Worm (Caenorhabditis elegans) whole organism, young adult: ENCODE results near the gene ndg-4.

Experiments
- B0035.1 ChIP-seq: sonication (generic microtip); optimal IDR thresholded peaks from 2 replicates; lab custom pipeline; 2016; ENCODE audit warnings: missing genetic modification characterization, mild to moderate bottlenecking, missing compliant biosample characterization, missing genotype, missing genetic modification reagents
- B0336.3 ChIP-seq: fragments of 200-800 bp; sonication (Bioruptor generic); IDR thresholded peaks from 2 replicates; pipeline ENCODE4 v1.3.6; 2022; ENCODE audit warnings: missing genetic modification characterization, missing compliant biosample characterization
- C06A6.2 ChIP-seq: fragments of 200-800 bp; sonication (Bioruptor generic); conservative IDR thresholded peaks from 2 replicates; pipeline ENCODE4 v1.3.6; 2022; ENCODE audit warnings: missing genetic modification characterization, missing compliant biosample characterization
- F10E7.11 ChIP-seq: sonication (generic microtip); optimal IDR thresholded peaks from 2 replicates; lab custom pipeline; 2017; ENCODE audit warnings: mild to moderate bottlenecking, missing genetic modification characterization, moderate library complexity, missing compliant biosample characterization
- F37B4.10 ChIP-seq: fragments of 200-800 bp; sonication (Bioruptor generic); IDR thresholded peaks from 2 replicates; pipeline ENCODE4 v1.3.6; 2022; ENCODE audit warnings: missing genetic modification characterization, missing compliant biosample characterization
- T07F8.4 ChIP-seq: sonication (generic microtip); optimal IDR thresholded peaks from 2 replicates; lab custom pipeline; 2016; ENCODE audit warnings: mild to moderate bottlenecking, missing genetic modification characterization, moderate library complexity, missing compliant biosample characterization
- T26A5.8 ChIP-seq: sonication (generic microtip); optimal IDR thresholded peaks from 2 replicates; lab custom pipeline; 2016; ENCODE audit warnings: missing genetic modification characterization, missing compliant biosample characterization
- Y67H2A.10 ChIP-seq: fragments of 200-800 bp; sonication (Bioruptor generic); conservative IDR thresholded peaks from 2 replicates; pipeline ENCODE4 v1.3.6; 2022; ENCODE audit warnings: missing genetic modification reagents, missing genetic modification characterization, missing compliant biosample characterization
- Y79H2A.3 ChIP-seq: fragments of 200-800 bp; sonication (Bioruptor generic); conservative IDR thresholded peaks from 2 replicates; pipeline ENCODE4 v1.3.6; 2022; ENCODE audit warnings: missing genetic modification reagents, missing genetic modification characterization, missing compliant biosample characterization
- Y95B8A.8 ChIP-seq: fragments of 200-800 bp; sonication (Bioruptor generic); IDR thresholded peaks from 2 replicates; pipeline ENCODE4 v1.3.6; 2022; ENCODE audit warnings: missing genetic modification reagents, missing genetic modification characterization, missing compliant biosample characterization
- attf-3 ChIP-seq: fragments of 200-800 bp; sonication (Bioruptor generic); conservative IDR thresholded peaks from 2 replicates; pipeline ENCODE4 v1.3.6; 2022; ENCODE audit warnings: missing genetic modification reagents, missing genetic modification characterization, missing compliant biosample characterization
- ccch-3 ChIP-seq: fragments of 200-800 bp; sonication (Bioruptor generic); optimal IDR thresholded peaks from 2 replicates; lab custom pipeline; 2018; ENCODE audit warnings: mild to moderate bottlenecking, missing genetic modification characterization, missing compliant biosample characterization
- cebp-1 ChIP-seq, 2 experiments: fragments of 200-800 bp in 1 of 2; sonication (Bioruptor generic) in 1 of 2; sonication (generic microtip) in 1 of 2; IDR thresholded peaks in 1 of 2; optimal IDR thresholded peaks in 1 of 2; 2 replicates each; pipeline versions ENCODE4 v1.3.6 to Lab custom; 2017 to 2022; ENCODE audit warnings: missing compliant biosample characterization in 2 of 2, missing genetic modification characterization in 2 of 2, mild to moderate bottlenecking in 1 of 2, missing genetic modification reagents in 1 of 2, moderate library complexity in 1 of 2
- ceh-100 ChIP-seq: fragments of 200-800 bp; sonication (Bioruptor generic); IDR thresholded peaks from 2 replicates; pipeline ENCODE4 v1.3.6; 2022; ENCODE audit warnings: missing genetic modification reagents, missing genetic modification characterization, missing compliant biosample characterization
- ceh-27 ChIP-seq: fragments of 200-800 bp; sonication (Bioruptor generic); optimal IDR thresholded peaks from 2 replicates; lab custom pipeline; 2018; ENCODE audit warnings: mild to moderate bottlenecking, missing genetic modification characterization, moderate library complexity, missing compliant biosample characterization
- ceh-58 ChIP-seq: fragments of 200-800 bp; sonication (Bioruptor generic); IDR thresholded peaks from 2 replicates; pipeline ENCODE4 v1.3.6; 2022; ENCODE audit warnings: missing genetic modification characterization, missing compliant biosample characterization
- ceh-91 ChIP-seq: fragments of 200-800 bp; sonication (Bioruptor generic); IDR thresholded peaks from 2 replicates; pipeline ENCODE4 v1.3.6; 2022; ENCODE audit warnings: missing genetic modification reagents, missing genetic modification characterization, missing compliant biosample characterization
- dox-1 ChIP-seq: fragments of 200-800 bp; sonication (Bioruptor generic); IDR thresholded peaks from 2 replicates; pipeline ENCODE4 v1.3.6; 2022; ENCODE audit warnings: missing genetic modification reagents, missing genetic modification characterization, missing compliant biosample characterization
- egrh-3 ChIP-seq: fragments of 200-800 bp; sonication (Bioruptor generic); IDR thresholded peaks from 2 replicates; pipeline ENCODE4 v1.3.6; 2022; ENCODE audit warnings: missing genetic modification reagents, missing genetic modification characterization, missing compliant biosample characterization
- ekl-4 ChIP-seq: fragments of 200-800 bp; sonication (Bioruptor generic); IDR thresholded peaks from 2 replicates; pipeline ENCODE4 v1.3.6; 2022; ENCODE audit warnings: missing genetic modification reagents, missing genetic modification characterization, missing compliant biosample characterization
- ets-4 ChIP-seq: fragments of 200-800 bp; sonication (Bioruptor generic); optimal IDR thresholded peaks from 2 replicates; lab custom pipeline; 2018; ENCODE audit warnings: mild to moderate bottlenecking, missing genetic modification characterization, missing compliant biosample characterization
- gei-17 ChIP-seq: fragments of 200-800 bp; sonication (Bioruptor generic); optimal IDR thresholded peaks from 2 replicates; lab custom pipeline; 2018; ENCODE audit warnings: mild to moderate bottlenecking, missing genetic modification characterization, missing compliant biosample characterization
- hmg-1.2 ChIP-seq: fragments of 200-800 bp; sonication (Bioruptor generic); IDR thresholded peaks from 2 replicates; pipeline ENCODE4 v1.3.6; 2022; ENCODE audit warnings: missing genetic modification reagents, missing genetic modification characterization, missing compliant biosample characterization
- hrde-1 ChIP-seq: sonication (generic microtip); optimal IDR thresholded peaks from 2 replicates; lab custom pipeline; 2016; ENCODE audit warnings: missing genetic modification characterization, mild to moderate bottlenecking, missing compliant biosample characterization, moderate library complexity, missing genotype, missing genetic modification reagents, borderline replicate concordance
- hsf-1 ChIP-seq: fragments of 200-800 bp; sonication (Bioruptor generic); IDR thresholded peaks from 2 replicates; pipeline ENCODE4 v1.3.6; 2022; ENCODE audit warnings: missing genetic modification reagents, missing genetic modification characterization, missing compliant biosample characterization
- let-526 ChIP-seq: fragments of 200-800 bp; sonication (Bioruptor generic); IDR thresholded peaks from 2 replicates; pipeline ENCODE4 v1.3.6; 2022; ENCODE audit warnings: missing genetic modification reagents, missing genetic modification characterization, missing compliant biosample characterization
- lin-54 ChIP-seq: fragments of 200-800 bp; sonication (Bioruptor generic); optimal IDR thresholded peaks from 2 replicates; lab custom pipeline; 2018; ENCODE audit warnings: mild to moderate bottlenecking, missing genetic modification characterization, missing compliant biosample characterization
- lsl-1 ChIP-seq: fragments of 200-800 bp; sonication (Bioruptor generic); optimal IDR thresholded peaks from 2 replicates; lab custom pipeline; 2018; ENCODE audit warnings: mild to moderate bottlenecking, missing genetic modification characterization, moderate library complexity, missing compliant biosample characterization
- mcd-1 ChIP-seq: fragments of 200-800 bp; sonication (Bioruptor generic); IDR thresholded peaks from 2 replicates; pipeline ENCODE4 v1.3.6; 2022; ENCODE audit warnings: missing genetic modification reagents, missing genetic modification characterization, missing compliant biosample characterization
- mel-28 ChIP-seq: sonication (generic microtip); optimal IDR thresholded peaks from 2 replicates; lab custom pipeline; 2016; ENCODE audit warnings: borderline replicate concordance, mild to moderate bottlenecking, missing genetic modification characterization, missing compliant biosample characterization
- mes-4 ChIP-seq: sonication (generic microtip); optimal IDR thresholded peaks from 2 replicates; lab custom pipeline; 2016; ENCODE audit warnings: missing genotype, missing genetic modification characterization, missing compliant biosample characterization
- nfya-2 ChIP-seq: fragments of 200-800 bp; sonication (Bioruptor generic); IDR thresholded peaks from 2 replicates; pipeline ENCODE4 v1.3.6; 2022; ENCODE audit warnings: missing genetic modification reagents, missing genetic modification characterization, missing compliant biosample characterization
- nhr-27 ChIP-seq: fragments of 200-800 bp; sonication (Bioruptor generic); optimal IDR thresholded peaks from 2 replicates; lab custom pipeline; 2018; ENCODE audit warnings: mild to moderate bottlenecking, missing genetic modification characterization, moderate library complexity, missing compliant biosample characterization
- nhr-90 ChIP-seq: sonication (generic microtip); optimal IDR thresholded peaks from 2 replicates; lab custom pipeline; 2016; ENCODE audit warnings: missing genotype, mild to moderate bottlenecking, missing genetic modification characterization, missing compliant biosample characterization
- rcor-1 ChIP-seq: fragments of 200-800 bp; sonication (Bioruptor generic); IDR thresholded peaks from 2 replicates; pipeline ENCODE4 v1.3.6; 2022; ENCODE audit warnings: missing genetic modification reagents, missing genetic modification characterization, missing compliant biosample characterization
- rec-8 ChIP-seq, 2 experiments: sonication (generic microtip); optimal IDR thresholded peaks; 2 replicates each; lab custom pipeline; 2016; ENCODE audit warnings: mild to moderate bottlenecking in 2 of 2, missing genetic modification characterization in 2 of 2, missing genetic modification reagents in 2 of 2, missing genotype in 2 of 2, missing biosample characterization in 1 of 2, missing compliant biosample characterization in 1 of 2, moderate library complexity in 1 of 2
- sdz-38 ChIP-seq: sonication (generic microtip); optimal IDR thresholded peaks from 2 replicates; lab custom pipeline; 2016; ENCODE audit warnings: missing genotype, missing genetic modification characterization, missing compliant biosample characterization
- snpc-1.1 ChIP-seq: sonication (generic microtip); optimal IDR thresholded peaks from 2 replicates; lab custom pipeline; 2017; ENCODE audit warnings: missing genetic modification characterization, mild to moderate bottlenecking, missing compliant biosample characterization, antibody characterized with exemption, moderate library complexity, missing genotype, missing genetic modification reagents; ENCODE audit not compliant: insufficient read depth
- snpc-1.3 ChIP-seq: sonication (generic microtip); optimal IDR thresholded peaks from 2 replicates; lab custom pipeline; 2017; ENCODE audit warnings: missing genetic modification characterization, mild to moderate bottlenecking, missing compliant biosample characterization, antibody characterized with exemption, moderate library complexity, missing genotype, missing genetic modification reagents; ENCODE audit not compliant: insufficient read depth
- snpc-3.4 ChIP-seq: sonication (generic microtip); optimal IDR thresholded peaks from 2 replicates; lab custom pipeline; 2017; ENCODE audit warnings: missing genetic modification characterization, mild to moderate bottlenecking, missing compliant biosample characterization, antibody characterized with exemption, moderate library complexity, missing genotype, missing genetic modification reagents
- snpc-4 ChIP-seq, 5 experiments: fragments of 150-350 bp in 1 of 5; sonication (generic microtip) in 4 of 5; optimal IDR thresholded peaks; 2 replicates each; lab custom pipeline; 2014 to 2018; ENCODE audit warnings: missing genetic modification characterization in 5 of 5, missing biosample characterization in 3 of 5, antibody characterized with exemption in 2 of 5, mild to moderate bottlenecking in 2 of 5, missing compliant biosample characterization in 2 of 5, missing genotype in 2 of 5, moderate library complexity in 2 of 5, missing genetic modification reagents in 1 of 5
- somi-1 ChIP-seq: fragments of 200-800 bp; sonication (Bioruptor generic); optimal IDR thresholded peaks from 2 replicates; lab custom pipeline; 2018; ENCODE audit warnings: mild to moderate bottlenecking, missing genetic modification characterization, missing compliant biosample characterization
- tlf-1 ChIP-seq: fragments of 200-800 bp; sonication (Bioruptor generic); optimal IDR thresholded peaks from 2 replicates; lab custom pipeline; 2018; ENCODE audit warnings: mild to moderate bottlenecking, missing genetic modification characterization, missing compliant biosample characterization
- zfh-2 ChIP-seq: fragments of 200-800 bp; sonication (Bioruptor generic); conservative IDR thresholded peaks from 2 replicates; pipeline ENCODE4 v1.3.6; 2022; ENCODE audit warnings: missing genetic modification reagents, missing genetic modification characterization, missing compliant biosample characterization
- zim-3 ChIP-seq: sonication (generic microtip); optimal IDR thresholded peaks from 2 replicates; lab custom pipeline; 2017; ENCODE audit warnings: mild to moderate bottlenecking, missing genetic modification characterization, moderate library complexity, missing compliant biosample characterization
- ztf-6 ChIP-seq: fragments of 200-800 bp; sonication (Bioruptor generic); IDR thresholded peaks from 2 replicates; pipeline ENCODE4 v1.3.6; 2022; ENCODE audit warnings: missing genetic modification reagents, missing genetic modification characterization, missing compliant biosample characterization

Gene ndg-4

ce11 chrIII:4434294-4434781 lies 32.8 kb downstream of the ndg-4 start, which contains the start of gene C28A5.1 (continued):
- TF ChIP-seq nfya-2 (GFP tag; lab: Robert Waterston, UW), result no peak
- no peak for TF ChIP-seq mel-28 (tag; lab: Kevin White, UChicago)
- no peak for TF ChIP-seq mes-4 (tag; lab: Kevin White, UChicago)
- TF ChIP-seq ceh-27, result no peak
- no peak for TF ChIP-seq zfh-2 (GFP tag; lab: Robert Waterston, UW)
- no peak for TF ChIP-seq F37B4.10 (GFP tag; lab: Robert Waterston, UW)
- no peak for TF ChIP-seq ztf-6 (GFP tag; lab: Robert Waterston, UW)
- peak; percentile 14 for TF ChIP-seq snpc-4 (GFP tag; optimal IDR thresholded peaks at IDR 0.05; lab: Kevin White, UChicago)
- TF ChIP-seq snpc-4 (tag; optimal IDR thresholded peaks at IDR 0.05; lab: Kevin White, UChicago), result peak in 2 of 4 experiments; percentile 14 to 34
- TF ChIP-seq T07F8.4 (tag; lab: Kevin White, UChicago), result no peak
- no peak for TF ChIP-seq ceh-100 (GFP tag; lab: Robert Waterston, UW)
- TF ChIP-seq sdz-38, result no peak
- peak; percentile 26; the same call in 1 of the 2 replicates for TF ChIP-seq hmg-1.2 (GFP tag; lab: Robert Waterston, UW)
- TF ChIP-seq nhr-90 (tag; lab: Kevin White, UChicago), result no peak
- no peak for TF ChIP-seq B0035.1 (tag; lab: Kevin White, UChicago)
- peak; percentile 79 for TF ChIP-seq dox-1 (GFP tag; lab: Robert Waterston, UW)
- TF ChIP-seq ekl-4 (GFP tag; lab: Robert Waterston, UW), result no peak
- TF ChIP-seq tlf-1 (GFP tag; lab: Kevin White, UChicago), result peak; percentile 30
- TF ChIP-seq snpc-1.3 (tag; lab: Kevin White, UChicago), result peak; percentile 81
- peak; percentile 48 for TF ChIP-seq snpc-1.1 (tag; lab: Kevin White, UChicago)
- no peak for TF ChIP-seq zim-3 (tag; lab: Kevin White, UChicago)
- no peak for TF ChIP-seq ets-4 (GFP tag; lab: Kevin White, UChicago)
- peak; percentile 7; the same call in 1 of the 2 replicates for TF ChIP-seq rcor-1 (GFP tag; lab: Robert Waterston, UW)
- TF ChIP-seq Y95B8A.8 (GFP tag; lab: Robert Waterston, UW), result 0 out of 2 replicates have a peak, but pooled peaks have one; percentile 63
- no peak for TF ChIP-seq mcd-1
- peak; percentile 97 for TF ChIP-seq lsl-1 (GFP tag; lab: Kevin White, UChicago)
- no peak; the same call in 1 of the 2 replicates for TF ChIP-seq hsf-1 (GFP tag; lab: Robert Waterston, UW)
- TF ChIP-seq gei-17 (GFP tag; lab: Kevin White, UChicago), result no peak
- TF ChIP-seq egrh-3 (GFP tag; lab: Robert Waterston, UW), result no peak
- TF ChIP-seq nhr-27 (tag; lab: Kevin White, UChicago), result no peak
- TF ChIP-seq let-526, result no peak
- TF ChIP-seq cebp-1 (GFP tag; IDR thresholded peaks at IDR 0.05; lab: Robert Waterston, UW), result no peak
- TF ChIP-seq cebp-1 (tag; optimal IDR thresholded peaks at IDR 0.05; lab: Kevin White, UChicago), result no peak
- no peak for TF ChIP-seq F10E7.11
- TF ChIP-seq snpc-3.4 (tag; lab: Kevin White, UChicago), result peak; percentile 90
- TF ChIP-seq ceh-58 (GFP tag; lab: Robert Waterston, UW), result no peak
- no peak for TF ChIP-seq ccch-3 (GFP tag; lab: Kevin White, UChicago)
- TF ChIP-seq lin-54 (GFP tag; lab: Kevin White, UChicago), result peak; percentile 41
- TF ChIP-seq somi-1 (GFP tag; lab: Kevin White, UChicago), result no peak
- no peak for TF ChIP-seq B0336.3
- no peak for TF ChIP-seq T26A5.8
- TF ChIP-seq attf-3 (GFP tag; lab: Robert Waterston, UW), result no peak
- no peak for TF ChIP-seq C06A6.2
- peak; percentile 67 for TF ChIP-seq hrde-1 (tag; lab: Kevin White, UChicago)
- no peak for TF ChIP-seq Y67H2A.10 (GFP tag; lab: Robert Waterston, UW)
- TF ChIP-seq rec-8 (tag; optimal IDR thresholded peaks at IDR 0.05; lab: Kevin White, UChicago), result no peak
- peak; percentile 77 for TF ChIP-seq ceh-91 (GFP tag; lab: Robert Waterston, UW)
- TF ChIP-seq Y79H2A.3 (GFP tag; lab: Robert Waterston, UW), result no peak
